Worm (Caenorhabditis elegans) whole organism, L3 larva: ENCODE measurements around the gene str-61.

Source experiments
- R02D3.7 ChIP-seq: fragments of 150-350 bp; optimal IDR thresholded peaks from 2 replicates; lab custom pipeline; 2014; ENCODE audit warnings: missing biosample characterization, missing genetic modification characterization
- ZK546.5 ChIP-seq: sonication (generic microtip); optimal IDR thresholded peaks from 2 replicates; lab custom pipeline; 2017; ENCODE audit warnings: missing biosample characterization, missing genetic modification characterization
- aly-2 ChIP-seq: fragments of 150-350 bp; optimal IDR thresholded peaks from 2 replicates; lab custom pipeline; 2014; ENCODE audit warnings: missing biosample characterization, missing genetic modification characterization
- ceh-16 ChIP-seq: sonication (generic microtip); optimal IDR thresholded peaks from 2 replicates; lab custom pipeline; 2017; ENCODE audit warnings: missing biosample characterization, missing genetic modification characterization
- ceh-28 ChIP-seq: fragments of 150-350 bp; optimal IDR thresholded peaks from 2 replicates; lab custom pipeline; 2014; ENCODE audit warnings: missing biosample characterization, missing genetic modification reagents, missing genetic modification characterization
- ceh-82 ChIP-seq: fragments of 150-350 bp; optimal IDR thresholded peaks from 2 replicates; lab custom pipeline; 2014; ENCODE audit warnings: missing biosample characterization, missing genetic modification characterization
- daf-12 ChIP-seq: fragments of 150-350 bp; optimal IDR thresholded peaks from 2 replicates; lab custom pipeline; 2014; ENCODE audit warnings: missing biosample characterization, missing genetic modification reagents, missing genetic modification characterization
- egl-27 ChIP-seq: sonication (generic microtip); optimal IDR thresholded peaks from 4 replicates; lab custom pipeline; 2017; ENCODE audit warnings: missing biosample characterization, missing genetic modification reagents, missing genetic modification characterization
- egl-5 ChIP-seq: fragments of 150-350 bp; optimal IDR thresholded peaks from 2 replicates; lab custom pipeline; 2017; ENCODE audit warnings: missing biosample characterization, missing genetic modification reagents, missing genetic modification characterization, inconsistent platforms
- elt-2 ChIP-seq: sonication (generic microtip); optimal IDR thresholded peaks from 2 replicates; lab custom pipeline; 2016; ENCODE audit warnings: missing genetic modification reagents, mild to moderate bottlenecking, missing genetic modification characterization, missing compliant biosample characterization
- elt-3 ChIP-seq, 3 experiments: fragments of 150-350 bp in 1 of 3; sonication (generic microtip) in 2 of 3; optimal IDR thresholded peaks; 2 replicates in 2 of 3; 4 replicates in 1 of 3; lab custom pipeline; 2014 to 2017; ENCODE audit warnings: missing biosample characterization in 3 of 3, missing genetic modification characterization in 3 of 3
- eor-1 ChIP-seq, 2 experiments: fragments of 150-350 bp; optimal IDR thresholded peaks; 2 replicates each; lab custom pipeline; 2014 to 2018; ENCODE audit warnings: missing biosample characterization in 2 of 2, missing genetic modification characterization in 2 of 2
- fkh-10 ChIP-seq: sonication (generic microtip); optimal IDR thresholded peaks from 2 replicates; lab custom pipeline; 2017; ENCODE audit warnings: missing biosample characterization, missing genetic modification reagents, missing genetic modification characterization
- fkh-2 ChIP-seq: fragments of 150-350 bp; optimal IDR thresholded peaks from 2 replicates; lab custom pipeline; 2014; ENCODE audit warnings: missing biosample characterization, missing genetic modification reagents, missing genetic modification characterization
- fos-1 ChIP-seq: fragments of 150-350 bp; optimal IDR thresholded peaks from 2 replicates; lab custom pipeline; 2014; ENCODE audit warnings: missing biosample characterization, missing genetic modification characterization
- hmg-11 ChIP-seq: sonication (generic microtip); optimal IDR thresholded peaks from 2 replicates; lab custom pipeline; 2016; ENCODE audit warnings: missing genetic modification characterization, missing compliant biosample characterization
- jun-1 ChIP-seq: fragments of 150-350 bp; optimal IDR thresholded peaks from 2 replicates; lab custom pipeline; 2014; ENCODE audit warnings: missing biosample characterization, missing genetic modification reagents, missing genetic modification characterization
- lin-15B ChIP-seq: fragments of 150-350 bp; optimal IDR thresholded peaks from 2 replicates; lab custom pipeline; 2014; ENCODE audit warnings: missing biosample characterization, missing genetic modification characterization
- lin-39 ChIP-seq: fragments of 150-350 bp; optimal IDR thresholded peaks from 2 replicates; lab custom pipeline; 2018; ENCODE audit warnings: missing biosample characterization, missing genetic modification reagents, missing genetic modification characterization
- lsy-12 ChIP-seq: sonication (generic microtip); optimal IDR thresholded peaks from 2 replicates; lab custom pipeline; 2016; ENCODE audit warnings: mild to moderate bottlenecking, missing genetic modification characterization, missing compliant biosample characterization
- mdl-1 ChIP-seq: fragments of 150-350 bp; optimal IDR thresholded peaks from 2 replicates; lab custom pipeline; 2014; ENCODE audit warnings: missing biosample characterization, missing genetic modification characterization
- mml-1 ChIP-seq: fragments of 150-350 bp; sonication (generic microtip); optimal IDR thresholded peaks from 3 replicates; lab custom pipeline; 2014; ENCODE audit warnings: missing biosample characterization, missing genetic modification characterization
- nfya-1 ChIP-seq: sonication (generic microtip); optimal IDR thresholded peaks from 2 replicates; lab custom pipeline; 2017; ENCODE audit warnings: missing genetic modification characterization, mild to moderate bottlenecking, missing compliant biosample characterization, antibody characterized with exemption, moderate library complexity; ENCODE audit not compliant: insufficient read depth
- nhr-11 ChIP-seq: fragments of 150-350 bp; optimal IDR thresholded peaks from 2 replicates; lab custom pipeline; 2014; ENCODE audit warnings: missing biosample characterization, missing genetic modification characterization
- nhr-12 ChIP-seq: fragments of 150-350 bp; optimal IDR thresholded peaks from 2 replicates; lab custom pipeline; 2014; ENCODE audit warnings: missing biosample characterization, missing genetic modification characterization
- nhr-237 ChIP-seq: fragments of 150-350 bp; optimal IDR thresholded peaks from 2 replicates; lab custom pipeline; 2014; ENCODE audit warnings: missing biosample characterization, missing genetic modification characterization
- nhr-28 ChIP-seq: fragments of 150-350 bp; optimal IDR thresholded peaks from 2 replicates; lab custom pipeline; 2014; ENCODE audit warnings: missing biosample characterization, missing genetic modification characterization
- nhr-43 ChIP-seq: sonication (generic microtip); optimal IDR thresholded peaks from 2 replicates; lab custom pipeline; 2016; ENCODE audit warnings: mild to moderate bottlenecking, missing genetic modification characterization, missing compliant biosample characterization; ENCODE audit not compliant: poor library complexity, severe bottlenecking
- nhr-76 ChIP-seq: fragments of 150-350 bp; sonication (generic microtip); optimal IDR thresholded peaks from 5 replicates; lab custom pipeline; 2014; ENCODE audit warnings: missing biosample characterization, missing genetic modification characterization
- nhr-77 ChIP-seq: fragments of 150-350 bp; optimal IDR thresholded peaks from 2 replicates; lab custom pipeline; 2014; ENCODE audit warnings: missing biosample characterization, missing genetic modification characterization
- pha-4 ChIP-seq: fragments of 150-350 bp; optimal IDR thresholded peaks from 2 replicates; lab custom pipeline; 2014; ENCODE audit warnings: missing biosample characterization, missing genetic modification reagents, missing genetic modification characterization
- sea-2 ChIP-seq: fragments of 150-350 bp; sonication (generic microtip); optimal IDR thresholded peaks from 4 replicates; lab custom pipeline; 2014; ENCODE audit warnings: missing biosample characterization, missing genetic modification reagents, missing genetic modification characterization
- snpc-4 ChIP-seq: fragments of 150-350 bp; optimal IDR thresholded peaks from 2 replicates; lab custom pipeline; 2014; ENCODE audit warnings: missing biosample characterization, missing genetic modification characterization
- tbx-2 ChIP-seq: sonication (generic microtip); optimal IDR thresholded peaks from 2 replicates; lab custom pipeline; 2016; ENCODE audit warnings: mild to moderate bottlenecking, missing genetic modification characterization, missing compliant biosample characterization
- unc-62 ChIP-seq: fragments of 150-350 bp; sonication (generic microtip); optimal IDR thresholded peaks from 4 replicates; lab custom pipeline; 2014; ENCODE audit warnings: missing biosample characterization, missing genetic modification reagents, missing genetic modification characterization
- zag-1 ChIP-seq: fragments of 150-350 bp; optimal IDR thresholded peaks from 2 replicates; lab custom pipeline; 2014; ENCODE audit warnings: missing biosample characterization, missing genetic modification characterization
- ztf-11 ChIP-seq: fragments of 150-350 bp; optimal IDR thresholded peaks from 2 replicates; lab custom pipeline; 2014; ENCODE audit warnings: missing biosample characterization, missing genetic modification characterization

The str-61 gene

ce11 chrV:16679237-16679636 lies 8.1 kb upstream of the str-61 start, which contains the start of gene srz-103:
Gene srz-103, minus strand, starts transcription at chrV:16679337.
- no peak for TF ChIP-seq ceh-82 (tag; lab: Kevin White, UChicago)
- TF ChIP-seq daf-12 (tag; lab: Kevin White, UChicago) = no peak
- no peak for TF ChIP-seq jun-1 (tag; lab: Kevin White, UChicago)
- TF ChIP-seq mml-1 (tag; lab: Kevin White, UChicago) = no peak
- no peak for TF ChIP-seq nfya-1 (tag; lab: Kevin White, UChicago)
- TF ChIP-seq ZK546.5 = no peak
- no peak for TF ChIP-seq sea-2
- TF ChIP-seq lsy-12 (tag; lab: Kevin White, UChicago) = no peak
- no peak for TF ChIP-seq egl-27 (tag; lab: Kevin White, UChicago)
- no peak for TF ChIP-seq pha-4 (tag; lab: Kevin White, UChicago)
- no peak for TF ChIP-seq tbx-2 (tag; lab: Kevin White, UChicago)
- TF ChIP-seq ceh-28 = no peak
- TF ChIP-seq hmg-11 = no peak
- TF ChIP-seq R02D3.7 (tag; lab: Kevin White, UChicago) = no peak
- no peak for TF ChIP-seq unc-62 (GFP tag; lab: Kevin White, UChicago)

DNA sequence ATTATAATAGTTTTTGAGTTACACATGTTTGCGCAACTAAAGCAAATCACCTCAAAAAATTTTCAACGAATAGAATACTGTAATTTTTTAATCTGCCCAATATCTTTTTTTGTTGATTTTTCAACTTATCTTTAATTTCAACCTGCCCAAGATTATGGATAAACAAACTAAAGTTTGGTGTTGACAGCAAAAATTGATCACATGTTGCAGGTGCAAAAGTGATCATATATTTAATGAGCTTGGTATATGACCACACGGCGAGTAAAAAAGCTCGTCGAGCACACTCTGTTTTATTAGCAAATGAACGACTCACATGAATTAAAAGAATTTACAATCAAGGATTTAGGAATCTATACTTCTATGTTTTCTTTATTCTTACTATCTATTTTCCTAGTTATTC lies 4.5 kb upstream of the str-61 start, which contains the start of gene srz-1:
Gene srz-1, plus strand, starts transcription at position 301 of the 400 bp plus-strand sequence.
- no peak for TF ChIP-seq nhr-237 (tag; lab: Kevin White, UChicago)
- no peak for TF ChIP-seq ceh-82 (tag; lab: Kevin White, UChicago)
- no peak for TF ChIP-seq eor-1 (tag; optimal IDR thresholded peaks at IDR 0.05; lab: Kevin White, UChicago)
- TF ChIP-seq lin-15B = no peak
- no peak for TF ChIP-seq fkh-2 (tag; lab: Kevin White, UChicago)
- TF ChIP-seq egl-5 (tag; lab: Kevin White, UChicago) = no peak
- TF ChIP-seq ztf-11 (tag; lab: Kevin White, UChicago) = no peak
- no peak for TF ChIP-seq nhr-77
- TF ChIP-seq ceh-16 (tag; lab: Kevin White, UChicago) = no peak
- no peak for TF ChIP-seq elt-3 (tag; optimal IDR thresholded peaks at IDR 0.05; lab: Kevin White, UChicago)

DNA sequence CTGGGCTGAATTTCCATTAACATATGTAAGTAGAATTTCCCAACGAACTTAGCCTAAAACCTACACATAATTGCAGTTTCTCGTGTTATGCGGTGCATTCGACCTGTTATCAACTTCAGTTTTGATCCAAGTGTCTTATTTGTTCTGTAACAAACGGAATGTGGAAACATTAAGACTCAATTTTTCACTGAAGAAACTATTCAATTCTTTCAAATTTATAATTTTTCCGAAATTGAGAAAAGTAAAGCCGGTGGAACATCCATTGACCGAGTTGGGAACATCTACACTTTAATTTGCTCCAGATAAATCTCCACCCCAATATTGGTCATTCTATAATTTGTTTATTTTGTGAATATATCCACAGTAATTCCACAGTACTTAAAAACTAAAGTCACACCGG lies 3.3 kb upstream of the str-61 start:
- TF ChIP-seq eor-1 (tag; optimal IDR thresholded peaks at IDR 0.05; lab: Kevin White, UChicago) (no peak), fkh-10 (GFP tag; lab: Kevin White, UChicago) (no peak), snpc-4 (tag; lab: Kevin White, UChicago) (no peak), egl-27 (tag; lab: Kevin White, UChicago) (no peak), nhr-76 (tag; lab: Kevin White, UChicago) (no peak), mml-1 (tag; lab: Kevin White, UChicago) (no peak), lsy-12 (tag; lab: Kevin White, UChicago) (no peak), nfya-1 (tag; lab: Kevin White, UChicago) (no peak), daf-12 (tag; lab: Kevin White, UChicago) (no peak), fkh-2 (tag; lab: Kevin White, UChicago) (no peak), nhr-237 (tag; lab: Kevin White, UChicago) (no peak), nhr-11 (no peak), ceh-28 (no peak), mdl-1 (no peak), fos-1 (tag; lab: Kevin White, UChicago) (no peak), sea-2 (no peak)
- TF ChIP-seq, all 47 proteins: peak for 0

DNA sequence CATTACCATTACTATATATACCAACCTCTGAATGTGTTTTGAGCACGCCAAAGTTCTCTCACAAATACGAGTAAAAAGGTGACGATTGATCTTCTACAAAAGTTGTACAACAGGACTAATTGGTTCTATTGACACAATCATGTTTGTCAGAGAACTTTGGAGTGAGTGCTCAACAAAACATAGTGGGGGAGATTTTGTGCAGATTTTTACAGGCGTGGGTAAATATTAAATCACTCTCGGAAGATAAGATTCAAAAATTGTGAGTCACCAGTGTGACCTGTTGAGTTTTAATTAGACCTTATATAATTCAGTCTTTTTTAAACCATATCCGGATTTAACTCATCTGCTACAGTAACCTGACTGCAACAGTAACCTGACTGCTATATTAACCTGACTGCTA lies 1.1 kb upstream of the str-61 start, which contains the start of gene F14F8.8:
Gene F14F8.8, minus strand, starts transcription at position 101 of the 400 bp plus-strand sequence.
- TF ChIP-seq nhr-43 (no peak), nhr-12 (tag; lab: Kevin White, UChicago) (no peak), snpc-4 (tag; lab: Kevin White, UChicago) (no peak), lin-39 (no peak), ceh-16 (tag; lab: Kevin White, UChicago) (no peak), nhr-28 (tag; lab: Kevin White, UChicago) (no peak), fos-1 (tag; lab: Kevin White, UChicago) (no peak), aly-2 (tag; lab: Kevin White, UChicago) (no peak), nhr-76 (tag; lab: Kevin White, UChicago) (no peak), zag-1 (tag; lab: Kevin White, UChicago) (no peak), elt-2 (tag; lab: Kevin White, UChicago) (no peak)
